Worm (Caenorhabditis elegans): Measurements from ENCODE around the gene tcer-1.
A peak's percentile ranks its signal among the peaks of the same experiment; 100 is the strongest.

tcer-1 gene

DNA sequence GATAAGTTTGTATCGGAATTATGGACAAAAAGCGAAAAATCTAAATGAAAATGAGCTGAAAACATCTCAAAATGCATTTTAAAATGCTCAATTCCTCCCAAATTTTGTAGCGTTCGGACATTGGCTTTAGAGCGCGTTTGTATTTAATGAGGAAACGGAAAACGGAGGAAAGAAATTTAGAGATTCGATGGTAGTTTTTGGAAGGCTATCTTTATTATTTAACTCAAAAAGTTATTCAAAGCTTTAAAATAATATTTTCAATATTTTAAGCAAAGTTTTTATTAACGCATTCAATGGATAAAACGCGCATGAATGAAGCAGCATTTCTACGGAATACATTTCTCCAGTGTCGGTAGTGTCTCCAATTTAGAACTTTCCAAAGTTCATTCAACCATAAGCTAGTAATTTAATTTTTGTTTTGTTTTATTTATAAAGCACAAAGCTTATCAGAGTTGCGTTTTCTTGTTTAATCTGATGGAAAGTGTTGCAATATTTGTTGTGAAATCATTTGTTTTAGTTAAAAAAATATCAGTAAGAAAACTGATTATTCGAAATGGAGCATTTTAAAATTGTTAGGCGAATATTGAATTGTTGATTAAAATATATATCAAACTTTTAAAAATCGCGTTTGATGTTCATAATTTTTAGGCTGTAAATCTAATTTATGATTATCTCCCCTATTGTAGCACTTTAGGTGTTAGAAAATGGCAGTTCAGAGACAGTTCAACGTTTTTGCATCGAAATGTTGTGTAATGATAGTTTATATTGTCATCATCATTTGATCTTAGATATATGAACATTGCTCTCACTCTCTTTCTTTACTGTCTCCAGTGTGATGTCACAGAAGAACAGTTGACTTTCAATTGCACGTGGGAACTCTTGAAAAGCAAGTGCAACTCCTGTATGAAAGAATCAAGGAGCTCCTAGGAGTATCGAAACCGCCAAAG lies 23.0 kb upstream of the tcer-1 start:
- peak; percentile 69 for TF ChIP-seq ahr-1 (tag; optimal IDR thresholded peaks at IDR 0.05)
- TF ChIP-seq zip-5 (tag; optimal IDR thresholded peaks at IDR 0.05), result peak; percentile 89
- TF ChIP-seq nhr-232 (tag; optimal IDR thresholded peaks at IDR 0.05), result no peak
- TF ChIP-seq fkh-6 (tag; optimal IDR thresholded peaks at IDR 0.05), result peak; percentile 7
- peak; percentile 81 for TF ChIP-seq tbx-7 (tag; optimal IDR thresholded peaks at IDR 0.05)
- no peak for TF ChIP-seq lim-6 (tag; optimal IDR thresholded peaks at IDR 0.05)
- peak; percentile 76 for TF ChIP-seq tbx-2 (tag; optimal IDR thresholded peaks at IDR 0.05)
- TF ChIP-seq syd-9 (tag; optimal IDR thresholded peaks at IDR 0.05), result peak; percentile 51
- TF ChIP-seq unc-42 (tag; optimal IDR thresholded peaks at IDR 0.05), result peak; percentile 93
- TF ChIP-seq rnt-1 (tag; optimal IDR thresholded peaks at IDR 0.05), result peak; percentile 82
- TF ChIP-seq C08G9.2 (tag; optimal IDR thresholded peaks at IDR 0.05), result peak; percentile 87
- TF ChIP-seq ceh-31 (tag; optimal IDR thresholded peaks at IDR 0.05), result peak; percentile 97
- peak; percentile 82 for TF ChIP-seq elt-2 (tag; optimal IDR thresholded peaks at IDR 0.05)
- TF ChIP-seq lin-11 (tag; optimal IDR thresholded peaks at IDR 0.05), result no peak
- peak; percentile 59 for TF ChIP-seq hlh-8 (tag; optimal IDR thresholded peaks at IDR 0.05)
- peak; percentile 84 for TF ChIP-seq ets-4 (tag; optimal IDR thresholded peaks at IDR 0.05)
- TF ChIP-seq nfya-1 (tag; optimal IDR thresholded peaks at IDR 0.05), result peak; percentile 39
- TF ChIP-seq F13H6.1 (tag; optimal IDR thresholded peaks at IDR 0.05), result peak; percentile 61
- TF ChIP-seq unc-86 (tag; optimal IDR thresholded peaks at IDR 0.05), result peak; percentile 5
- peak; percentile 51 for TF ChIP-seq ceh-18 (tag; optimal IDR thresholded peaks at IDR 0.05)
- TF ChIP-seq hlh-15 (tag; optimal IDR thresholded peaks at IDR 0.05), result peak; percentile 17
- no peak for TF ChIP-seq gmeb-2 (tag; optimal IDR thresholded peaks at IDR 0.05)
- peak; percentile 59 for TF ChIP-seq ztf-16 (tag; optimal IDR thresholded peaks at IDR 0.05)
- no peak for TF ChIP-seq hlh-30 (tag; optimal IDR thresholded peaks at IDR 0.05; ENCODE audit: insufficient read depth)
- peak; percentile 84 for TF ChIP-seq ceh-2 (tag; optimal IDR thresholded peaks at IDR 0.05)
- no peak for TF ChIP-seq ama-1 (optimal IDR thresholded peaks at IDR 0.05)
- TF ChIP-seq ceh-14 (tag; optimal IDR thresholded peaks at IDR 0.05), result peak; percentile 65
- TF ChIP-seq ref-2 (tag; optimal IDR thresholded peaks at IDR 0.05), result peak; percentile 68
- TF ChIP-seq fax-1 (tag; optimal IDR thresholded peaks at IDR 0.05), result peak; percentile 83

DNA sequence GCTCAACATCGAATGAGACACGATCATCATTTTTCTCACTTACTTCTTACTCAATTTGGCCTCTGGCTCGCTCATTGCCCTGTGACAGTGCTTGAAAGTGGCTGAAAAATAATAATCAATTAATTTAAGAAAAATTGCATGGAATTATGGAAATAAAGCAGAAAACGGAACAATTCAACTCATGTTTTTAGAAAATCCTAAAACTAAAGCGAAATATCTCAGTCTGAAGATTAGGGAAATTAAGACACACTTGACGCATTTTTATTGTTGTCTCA lies 22.4 kb upstream of the tcer-1 start, which contains the start of gene kars-1:
TSS of gene kars-1 (minus strand) at position 101 of the 275 bp plus-strand sequence.
- TF ChIP-seq elt-4 (tag; optimal IDR thresholded peaks at IDR 0.05) (no peak), lin-11 (tag; optimal IDR thresholded peaks at IDR 0.05) (no peak), nfya-1 (tag; optimal IDR thresholded peaks at IDR 0.05) (no peak), ets-4 (tag; optimal IDR thresholded peaks at IDR 0.05) (no peak), unc-55 (GFP tag; optimal IDR thresholded peaks at IDR 0.05) (no peak), che-1 (tag; optimal IDR thresholded peaks at IDR 0.05) (no peak), fax-1 (tag; optimal IDR thresholded peaks at IDR 0.05) (no peak), K02D7.2 (tag; optimal IDR thresholded peaks at IDR 0.05) (no peak), ahr-1 (tag; optimal IDR thresholded peaks at IDR 0.05) (no peak), ceh-19 (GFP tag; optimal IDR thresholded peaks at IDR 0.05) (no peak), pat-9 (tag; optimal IDR thresholded peaks at IDR 0.05) (no peak), Y22D7AL.16 (tag; optimal IDR thresholded peaks at IDR 0.05) (no peak), K09A11.1 (tag; optimal IDR thresholded peaks at IDR 0.05; ENCODE audit: insufficient read depth) (no peak), ceh-24 (tag; optimal IDR thresholded peaks at IDR 0.05) (no peak), unc-42 (tag; optimal IDR thresholded peaks at IDR 0.05) (no peak), unc-86 (tag; optimal IDR thresholded peaks at IDR 0.05) (no peak), fkh-10 (GFP tag; optimal IDR thresholded peaks at IDR 0.05) (no peak), rnt-1 (tag; optimal IDR thresholded peaks at IDR 0.05) (no peak), C08G9.2 (tag; optimal IDR thresholded peaks at IDR 0.05) (no peak), sox-4 (tag; optimal IDR thresholded peaks at IDR 0.05) (no peak)

Measured in whole organism, late embryonic.